Worm (Caenorhabditis elegans): ENCODE data around the gene C17G10.6.
"Not testable (repeated sequence)": the region's sequence is repeated elsewhere in the genome, so short reads cannot be mapped to it uniquely, and the experiment has no call there.

C17G10.6 gene

DNA sequence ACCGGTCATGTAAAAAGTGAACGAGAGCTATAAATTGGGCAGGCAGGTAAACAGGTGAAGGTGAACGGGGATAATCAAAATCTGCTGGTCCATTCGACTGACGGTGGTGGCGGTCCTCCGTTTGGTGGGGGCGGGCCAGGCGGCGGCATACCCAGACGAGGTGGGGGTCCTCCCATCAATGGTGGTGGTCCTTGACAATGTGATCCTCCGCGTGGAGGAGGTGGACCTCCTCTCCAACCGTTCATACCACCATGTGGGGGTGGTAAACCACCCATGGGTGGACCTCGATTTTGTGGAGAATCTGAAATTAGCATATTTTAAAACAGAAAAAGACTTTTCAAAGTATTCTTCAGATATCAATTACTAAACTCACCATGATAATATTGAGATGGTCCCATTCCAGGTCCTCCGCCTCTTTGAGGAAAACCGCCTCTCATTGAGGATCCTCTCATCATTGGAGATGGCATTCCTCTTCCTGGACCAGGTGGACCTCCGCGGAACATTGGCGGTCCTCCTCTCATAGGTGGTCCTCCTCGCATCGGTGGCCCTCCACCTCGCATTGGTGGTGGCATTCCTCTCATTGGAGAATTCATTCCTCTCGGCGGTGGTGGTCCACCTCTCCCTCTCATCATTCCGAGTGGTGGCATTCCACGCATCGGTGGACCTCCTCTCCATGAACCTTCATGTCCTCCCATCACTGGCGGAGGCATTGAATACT lies 37.4 kb upstream of the C17G10.6 start:
- TF ChIP-seq scrt-1 (GFP tag; IDR thresholded peaks at IDR 0.05) (no peak), hmg-4 (GFP tag; optimal IDR thresholded peaks at IDR 0.05) (no peak), pes-1 (GFP tag; IDR thresholded peaks at IDR 0.05) (no peak), hmbx-1 (tag; optimal IDR thresholded peaks at IDR 0.05) (no peak), tbx-11 (GFP tag; IDR thresholded peaks at IDR 0.05) (no peak), B0310.2 (tag; optimal IDR thresholded peaks at IDR 0.05) (no peak), ceh-36 (tag; optimal IDR thresholded peaks at IDR 0.05) (no peak), hnd-1 (tag; optimal IDR thresholded peaks at IDR 0.05) (no peak), tbx-37 (GFP tag; conservative IDR thresholded peaks at IDR 0.05) (no peak), ets-7 (tag; optimal IDR thresholded peaks at IDR 0.05) (no peak), tra-4 (tag; optimal IDR thresholded peaks at IDR 0.05) (no peak)

DNA sequence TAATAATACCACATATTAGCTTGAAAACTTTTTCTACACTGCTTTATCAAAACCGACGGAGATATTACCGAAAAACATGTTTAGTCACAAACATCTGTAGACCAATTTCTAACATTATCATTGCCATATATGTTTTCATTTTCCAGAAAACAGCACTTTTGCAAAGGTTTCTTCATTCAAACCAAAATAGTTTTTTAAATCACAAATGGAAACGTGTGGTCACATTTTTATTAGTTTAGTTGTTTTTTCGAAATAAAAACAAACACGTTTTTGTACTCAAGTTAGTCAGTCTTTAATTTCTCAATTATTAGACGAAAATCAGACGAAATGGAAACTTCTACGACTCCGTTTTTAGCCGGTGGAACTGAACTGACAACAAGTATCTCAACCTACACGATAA lies 35.0 kb upstream of the C17G10.6 start, which contains the start of gene F59E12.3:
Gene F59E12.3, plus strand, starts transcription at position 301 of the 400 bp plus-strand sequence.
- TF ChIP-seq ama-1 (optimal IDR thresholded peaks at IDR 0.05) (no peak), tbx-11 (GFP tag; IDR thresholded peaks at IDR 0.05) (no peak), ets-7 (tag; optimal IDR thresholded peaks at IDR 0.05) (no peak), tbx-37 (GFP tag; conservative IDR thresholded peaks at IDR 0.05) (no peak), sea-1 (GFP tag; conservative IDR thresholded peaks at IDR 0.05) (no peak), scrt-1 (GFP tag; IDR thresholded peaks at IDR 0.05) (no peak), F13C5.2 (tag; optimal IDR thresholded peaks at IDR 0.05) (no peak), tra-4 (tag; optimal IDR thresholded peaks at IDR 0.05) (no peak), pes-1 (GFP tag; IDR thresholded peaks at IDR 0.05) (no peak), ceh-13 (GFP tag; optimal IDR thresholded peaks at IDR 0.05) (no peak), hmbx-1 (tag; optimal IDR thresholded peaks at IDR 0.05) (no peak), flt-1 (GFP tag; IDR thresholded peaks at IDR 0.05) (no peak), hmg-4 (GFP tag; optimal IDR thresholded peaks at IDR 0.05) (no peak), aly-1 (tag; optimal IDR thresholded peaks at IDR 0.05) (no peak), ceh-36 (tag; optimal IDR thresholded peaks at IDR 0.05) (no peak), B0310.2 (tag; optimal IDR thresholded peaks at IDR 0.05) (no peak)

DNA sequence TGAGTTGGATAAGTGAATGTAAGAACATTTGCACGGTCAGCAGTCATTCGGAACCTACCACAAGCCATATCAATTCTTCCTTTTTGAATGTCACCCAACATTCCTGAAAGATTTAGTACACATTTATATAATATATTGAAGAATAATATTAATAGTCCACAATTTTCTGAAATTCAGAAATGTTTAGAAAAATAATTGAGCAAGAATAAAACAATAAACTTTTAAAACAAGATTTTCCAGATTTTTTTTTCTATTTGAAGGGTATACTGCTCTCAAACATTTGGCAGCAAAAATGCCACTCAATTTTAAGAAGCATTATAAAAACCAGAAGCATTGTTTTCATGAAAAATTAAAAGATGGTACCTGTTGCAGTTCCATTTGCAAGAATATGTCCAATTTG lies 33.7 kb upstream of the C17G10.6 start, which contains the start of gene F59E12.8:
Gene F59E12.8, minus strand, starts transcription at position 101 of the 400 bp plus-strand sequence.
- TF ChIP-seq ceh-36 (tag; optimal IDR thresholded peaks at IDR 0.05) (no peak), hnd-1 (tag; optimal IDR thresholded peaks at IDR 0.05) (no peak), tbx-11 (GFP tag; IDR thresholded peaks at IDR 0.05) (no peak), scrt-1 (GFP tag; IDR thresholded peaks at IDR 0.05) (no peak), ama-1 (optimal IDR thresholded peaks at IDR 0.05) (no peak), hmbx-1 (tag; optimal IDR thresholded peaks at IDR 0.05) (no peak), ceh-13 (GFP tag; optimal IDR thresholded peaks at IDR 0.05) (no peak), B0310.2 (tag; optimal IDR thresholded peaks at IDR 0.05) (no peak), sea-1 (GFP tag; conservative IDR thresholded peaks at IDR 0.05) (no peak), aly-1 (tag; optimal IDR thresholded peaks at IDR 0.05) (no peak), F13C5.2 (tag; optimal IDR thresholded peaks at IDR 0.05) (no peak), hmg-4 (GFP tag; optimal IDR thresholded peaks at IDR 0.05) (no peak)

DNA sequence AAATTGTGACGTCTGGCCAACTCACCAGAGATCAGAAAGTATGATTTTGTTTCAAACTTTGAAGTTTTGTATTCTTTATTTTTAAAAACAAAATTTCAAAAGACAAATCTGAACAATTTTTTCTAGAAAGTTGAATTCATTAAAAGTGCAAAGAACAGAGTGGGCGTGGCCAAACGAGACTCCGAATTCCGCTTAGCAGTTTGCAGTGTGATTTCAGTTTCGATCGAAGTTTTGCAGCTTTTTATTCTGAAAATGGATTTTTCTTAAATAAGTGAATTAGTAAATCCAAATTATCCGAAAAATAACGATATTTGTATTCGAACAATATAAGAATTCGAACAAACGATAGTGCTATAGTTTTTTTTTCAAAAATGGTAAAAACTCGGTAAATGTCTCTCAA lies 30.4 kb upstream of the C17G10.6 start:
- TF ChIP-seq ama-1 (optimal IDR thresholded peaks at IDR 0.05) (no peak), B0310.2 (tag; optimal IDR thresholded peaks at IDR 0.05) (no peak), ceh-36 (tag; optimal IDR thresholded peaks at IDR 0.05) (no peak), hmbx-1 (tag; optimal IDR thresholded peaks at IDR 0.05) (no peak), hmg-4 (GFP tag; optimal IDR thresholded peaks at IDR 0.05) (no peak), scrt-1 (GFP tag; IDR thresholded peaks at IDR 0.05) (no peak), hnd-1 (tag; optimal IDR thresholded peaks at IDR 0.05) (no peak), tbx-37 (GFP tag; conservative IDR thresholded peaks at IDR 0.05) (no peak)

DNA sequence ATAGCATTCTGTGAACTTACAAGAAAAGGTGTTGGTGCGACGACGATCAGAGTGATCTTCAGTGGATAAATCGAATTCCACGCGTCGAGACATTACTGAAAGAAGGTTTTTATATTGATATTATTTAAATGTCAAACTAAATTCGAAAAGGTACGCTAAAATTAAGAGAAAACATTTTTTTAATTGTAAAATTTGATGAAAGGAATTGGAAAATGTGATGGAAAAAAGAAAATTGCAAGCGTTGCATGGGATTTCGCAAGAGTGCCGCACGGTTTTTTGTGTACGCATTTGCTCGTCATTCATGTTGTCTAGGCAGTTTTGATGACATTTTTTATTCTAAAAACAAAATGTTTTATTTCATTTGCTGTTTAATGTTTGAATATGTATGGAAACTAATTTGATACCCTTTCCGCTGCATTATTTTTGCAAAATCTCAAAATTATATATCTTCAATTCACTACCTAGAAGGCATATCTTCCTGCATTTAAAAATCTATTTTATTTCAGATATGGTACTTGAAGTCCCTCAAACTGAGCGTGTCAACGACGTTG lies 27.8 kb upstream of the C17G10.6 start, which contains the start of the genes F59E12.6 and npl-4.1:
Gene F59E12.6, minus strand, starts transcription at position 101 of the 551 bp plus-strand sequence.
Gene npl-4.1, plus strand, starts transcription at position 501 of the 551 bp plus-strand sequence.
- not testable (repeated sequence) for TF ChIP-seq hmg-4 (GFP tag; optimal IDR thresholded peaks at IDR 0.05); ets-7 (tag; optimal IDR thresholded peaks at IDR 0.05); aly-1 (tag; optimal IDR thresholded peaks at IDR 0.05)

DNA sequence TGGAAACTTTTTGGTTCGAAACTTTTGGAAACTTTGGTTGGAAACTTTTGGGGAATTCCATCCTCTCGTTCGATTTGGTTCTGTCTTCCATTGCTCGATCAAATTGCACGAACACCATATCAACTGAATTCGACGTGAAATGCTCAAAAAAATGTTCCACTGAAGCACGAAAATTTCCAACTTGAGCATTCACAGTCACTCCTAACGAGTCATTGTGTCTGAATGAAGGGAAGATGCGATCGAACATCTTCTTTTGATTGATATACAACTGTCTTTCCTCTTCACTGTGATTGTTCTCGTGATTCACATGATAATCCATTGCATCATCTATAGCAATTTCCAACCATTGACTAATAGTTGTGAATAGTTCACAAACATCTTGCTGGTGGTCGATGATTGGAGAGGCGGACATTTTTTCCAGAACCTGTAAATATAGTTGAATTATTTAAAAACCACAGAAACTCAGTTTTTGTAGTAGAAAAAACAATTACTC lies 25.3 kb upstream of the C17G10.6 start, which contains the start of gene F59E12.15:
Gene F59E12.15, minus strand, starts transcription at position 51 of the 493 bp plus-strand sequence.
- TF ChIP-seq tbx-37 (GFP tag; conservative IDR thresholded peaks at IDR 0.05) = no peak
- TF ChIP-seq ama-1 (optimal IDR thresholded peaks at IDR 0.05) = no peak

DNA sequence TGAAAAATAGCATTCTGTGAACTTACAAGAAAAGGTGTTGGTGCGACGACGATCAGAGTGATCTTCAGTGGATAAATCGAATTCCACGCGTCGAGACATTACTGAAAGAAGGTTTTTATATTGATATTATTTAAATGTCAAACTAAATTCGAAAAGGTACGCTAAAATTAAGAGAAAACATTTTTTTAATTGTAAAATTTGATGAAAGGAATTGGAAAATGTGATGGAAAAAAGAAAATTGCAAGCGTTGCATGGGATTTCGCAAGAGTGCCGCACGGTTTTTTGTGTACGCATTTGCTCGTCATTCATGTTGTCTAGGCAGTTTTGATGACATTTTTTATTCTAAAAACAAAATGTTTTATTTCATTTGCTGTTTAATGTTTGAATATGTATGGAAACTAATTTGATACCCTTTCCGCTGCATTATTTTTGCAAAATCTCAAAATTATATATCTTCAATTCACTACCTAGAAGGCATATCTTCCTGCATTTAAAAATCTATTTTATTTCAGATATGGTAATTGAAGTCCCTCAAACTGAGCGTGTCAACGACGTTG lies 19.4 kb upstream of the C17G10.6 start, which contains the start of the genes eif-3.L and npl-4.2:
Gene eif-3.L, minus strand, starts transcription at position 101 of the 557 bp plus-strand sequence.
Gene npl-4.2, plus strand, starts transcription at position 507 of the 557 bp plus-strand sequence.
- not testable (repeated sequence) for TF ChIP-seq aly-1 (tag; optimal IDR thresholded peaks at IDR 0.05); tbx-11 (GFP tag; IDR thresholded peaks at IDR 0.05); tbx-37 (GFP tag; conservative IDR thresholded peaks at IDR 0.05)

DNA sequence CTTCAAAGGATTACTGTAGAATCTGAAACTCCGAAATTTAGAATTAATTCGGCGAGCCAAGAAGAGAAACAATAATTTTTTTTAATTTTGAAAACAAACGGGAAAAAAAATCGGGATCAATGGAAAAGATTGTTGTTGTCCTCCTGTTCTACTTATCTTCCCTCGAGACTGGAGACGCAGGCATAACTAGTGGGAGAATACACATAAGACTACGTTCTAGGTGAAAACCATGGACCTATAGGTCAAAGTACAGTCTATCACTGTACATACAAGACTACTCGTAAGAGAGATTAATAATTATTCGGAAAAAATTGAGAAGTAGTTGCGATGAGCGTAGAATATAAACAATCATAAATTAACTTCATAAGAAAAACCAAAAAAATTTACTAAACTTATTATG lies 16.2 kb upstream of the C17G10.6 start, which contains the start of gene dhs-6:
Gene dhs-6, minus strand, starts transcription at position 22 of the 400 bp plus-strand sequence.
- TF ChIP-seq ama-1 (optimal IDR thresholded peaks at IDR 0.05) (no peak), ceh-13 (GFP tag; optimal IDR thresholded peaks at IDR 0.05) (no peak), scrt-1 (GFP tag; IDR thresholded peaks at IDR 0.05) (no peak), flt-1 (GFP tag; IDR thresholded peaks at IDR 0.05) (no peak), hmg-4 (GFP tag; optimal IDR thresholded peaks at IDR 0.05) (no peak), tbx-37 (GFP tag; conservative IDR thresholded peaks at IDR 0.05) (no peak), ets-7 (tag; optimal IDR thresholded peaks at IDR 0.05) (no peak), hmbx-1 (tag; optimal IDR thresholded peaks at IDR 0.05) (no peak), tra-4 (tag; optimal IDR thresholded peaks at IDR 0.05) (no peak), F13C5.2 (tag; optimal IDR thresholded peaks at IDR 0.05) (no peak), tbx-11 (GFP tag; IDR thresholded peaks at IDR 0.05) (no peak), aly-1 (tag; optimal IDR thresholded peaks at IDR 0.05) (no peak), hnd-1 (tag; optimal IDR thresholded peaks at IDR 0.05) (no peak), B0310.2 (tag; optimal IDR thresholded peaks at IDR 0.05) (no peak)
